Worm (Caenorhabditis elegans) whole organism, L4 larva: ENCODE data around the gene elt-1.

Experiments used
- F10B5.3 ChIP-seq: sonication (generic microtip); optimal IDR thresholded peaks from 2 replicates; lab custom pipeline; 2016; ENCODE audit warnings: mild to moderate bottlenecking, missing genetic modification characterization, missing compliant biosample characterization
- F26F4.8 ChIP-seq: fragments of 200-800 bp; sonication (Bioruptor generic); conservative IDR thresholded peaks from 2 replicates; pipeline ENCODE4 v1.3.6; 2022; ENCODE audit warnings: missing genetic modification characterization, missing compliant biosample characterization
- F49E8.2 ChIP-seq: sonication (generic microtip); optimal IDR thresholded peaks from 2 replicates; lab custom pipeline; 2016; ENCODE audit warnings: missing compliant biosample characterization, mild to moderate bottlenecking, missing genetic modification characterization, borderline replicate concordance
- R02D3.7 ChIP-seq: fragments of 150-350 bp; sonication (generic microtip); optimal IDR thresholded peaks from 3 replicates; lab custom pipeline; 2014; ENCODE audit warnings: missing biosample characterization, missing genetic modification characterization
- Y5F2A.4 ChIP-seq: fragments of 200-800 bp; sonication (Bioruptor generic); optimal IDR thresholded peaks from 2 replicates; lab custom pipeline; 2018; ENCODE audit warnings: mild to moderate bottlenecking, missing genetic modification characterization, missing compliant biosample characterization
- Y75B8A.6 ChIP-seq: fragments of 200-800 bp; sonication (Bioruptor generic); IDR thresholded peaks from 2 replicates; pipeline ENCODE4 v1.3.6; 2022; ENCODE audit warnings: missing genetic modification reagents, missing genetic modification characterization, missing compliant biosample characterization
- aha-1 ChIP-seq: fragments of 150-350 bp; peaks from one replicate; lab custom pipeline; 2014; ENCODE audit warnings: missing biosample characterization, missing genetic modification characterization
- attf-4 ChIP-seq: sonication (generic microtip); optimal IDR thresholded peaks from 3 replicates; lab custom pipeline; 2017; ENCODE audit warnings: missing biosample characterization, missing genetic modification characterization
- ceh-82 ChIP-seq: sonication (generic microtip); optimal IDR thresholded peaks from 2 replicates; lab custom pipeline; 2017; ENCODE audit warnings: missing biosample characterization, missing genetic modification characterization
- ces-1 ChIP-seq: fragments of 150-350 bp; sonication (generic microtip); optimal IDR thresholded peaks from 4 replicates; lab custom pipeline; 2014; ENCODE audit warnings: missing biosample characterization, missing genetic modification reagents, missing genetic modification characterization
- cey-2 ChIP-seq: sonication (generic microtip); optimal IDR thresholded peaks from 3 replicates; lab custom pipeline; 2017; ENCODE audit warnings: missing genetic modification characterization, mild to moderate bottlenecking, missing compliant biosample characterization, antibody characterized with exemption, borderline replicate concordance; ENCODE audit not compliant: insufficient read depth
- ctbp-1 ChIP-seq: fragments of 200-800 bp; sonication (Bioruptor generic); IDR thresholded peaks from 2 replicates; pipeline ENCODE4 v1.3.6; 2022; ENCODE audit warnings: missing genetic modification reagents, missing genetic modification characterization, missing compliant biosample characterization
- daf-16 ChIP-seq, 3 experiments: sonication (generic microtip); optimal IDR thresholded peaks; 2 replicates each; lab custom pipeline; 2016 to 2017; ENCODE audit warnings: missing genetic modification characterization in 3 of 3, missing genetic modification reagents in 3 of 3, mild to moderate bottlenecking in 2 of 3, missing compliant biosample characterization in 2 of 3, missing biosample characterization in 1 of 3, moderate library complexity in 1 of 3
- daf-19 ChIP-seq: fragments of 200-800 bp; sonication (Bioruptor generic); conservative IDR thresholded peaks from 2 replicates; pipeline ENCODE4 v1.3.6; 2022; ENCODE audit warnings: missing genetic modification characterization, missing compliant biosample characterization
- dmd-6 ChIP-seq: fragments of 200-800 bp; sonication (Bioruptor generic); IDR thresholded peaks from 2 replicates; pipeline ENCODE4 v1.3.6; 2022; ENCODE audit warnings: missing genetic modification reagents, missing genetic modification characterization, missing compliant biosample characterization
- fkh-10 ChIP-seq: fragments of 150-350 bp; optimal IDR thresholded peaks from 2 replicates; lab custom pipeline; 2014; ENCODE audit warnings: missing biosample characterization, missing genetic modification reagents, missing genetic modification characterization
- hif-1 ChIP-seq, 2 experiments: sonication (generic microtip); optimal IDR thresholded peaks; 2 replicates each; lab custom pipeline; 2016 to 2017; ENCODE audit warnings: missing compliant biosample characterization in 2 of 2, missing genetic modification characterization in 2 of 2, missing genetic modification reagents in 2 of 2, missing genotype in 2 of 2, mild to moderate bottlenecking in 1 of 2
- hlh-11 ChIP-seq: fragments of 200-800 bp; sonication (Bioruptor generic); optimal IDR thresholded peaks from 2 replicates; lab custom pipeline; 2018; ENCODE audit warnings: mild to moderate bottlenecking, missing genetic modification characterization, missing compliant biosample characterization
- hlh-30 ChIP-seq: sonication (generic microtip); optimal IDR thresholded peaks from 2 replicates; lab custom pipeline; 2017; ENCODE audit warnings: antibody characterized with exemption, mild to moderate bottlenecking, missing genetic modification characterization, missing compliant biosample characterization; ENCODE audit not compliant: insufficient read depth
- lin-1 ChIP-seq: fragments of 200-800 bp; sonication (Bioruptor generic); IDR thresholded peaks from 2 replicates; pipeline ENCODE4 v1.3.6; 2022; ENCODE audit warnings: missing genetic modification reagents, missing genetic modification characterization, missing compliant biosample characterization
- lin-13 ChIP-seq: fragments of 150-350 bp; optimal IDR thresholded peaks from 2 replicates; lab custom pipeline; 2014; ENCODE audit warnings: missing biosample characterization, missing genetic modification reagents, missing genetic modification characterization
- lin-29 ChIP-seq: fragments of 200-800 bp; sonication (Bioruptor generic); IDR thresholded peaks from 2 replicates; pipeline ENCODE4 v1.3.6; 2022; ENCODE audit warnings: missing genetic modification reagents, missing genetic modification characterization, missing compliant biosample characterization
- lir-3 ChIP-seq: sonication (generic microtip); optimal IDR thresholded peaks from 2 replicates; lab custom pipeline; 2016; ENCODE audit warnings: mild to moderate bottlenecking, missing genetic modification characterization, missing compliant biosample characterization
- lsy-2 ChIP-seq, 2 experiments: fragments of 150-350 bp in 1 of 2; sonication (generic microtip) in 1 of 2; optimal IDR thresholded peaks; 2 replicates each; lab custom pipeline; 2014 to 2017; ENCODE audit warnings: missing biosample characterization in 2 of 2, missing genetic modification characterization in 2 of 2
- mdl-1 ChIP-seq, 2 experiments: fragments of 150-350 bp in 1 of 2; sonication (generic microtip) in 1 of 2; optimal IDR thresholded peaks; 2 replicates each; lab custom pipeline; 2014 to 2017; ENCODE audit warnings: missing biosample characterization in 2 of 2, missing genetic modification characterization in 2 of 2
- nhr-28 ChIP-seq: fragments of 150-350 bp; optimal IDR thresholded peaks from 2 replicates; lab custom pipeline; 2014; ENCODE audit warnings: missing biosample characterization, missing genetic modification characterization
- nhr-41 ChIP-seq: fragments of 200-800 bp; sonication (Bioruptor generic); IDR thresholded peaks from 2 replicates; pipeline ENCODE4 v1.3.6; 2022; ENCODE audit warnings: missing genetic modification reagents, missing genetic modification characterization, missing compliant biosample characterization
- nhr-48 ChIP-seq: sonication (generic microtip); optimal IDR thresholded peaks from 2 replicates; lab custom pipeline; 2016; ENCODE audit warnings: mild to moderate bottlenecking, missing genetic modification characterization, missing compliant biosample characterization
- nhr-76 ChIP-seq: fragments of 150-350 bp; optimal IDR thresholded peaks from 2 replicates; lab custom pipeline; 2014; ENCODE audit warnings: missing biosample characterization, missing genetic modification characterization
- pqm-1 ChIP-seq: sonication (generic microtip); optimal IDR thresholded peaks from 2 replicates; lab custom pipeline; 2017; ENCODE audit warnings: missing biosample characterization, missing genetic modification characterization
- snpc-4 ChIP-seq: fragments of 150-350 bp; optimal IDR thresholded peaks from 2 replicates; lab custom pipeline; 2014; ENCODE audit warnings: missing biosample characterization, missing genetic modification characterization
- unc-130 ChIP-seq: sonication (generic microtip); optimal IDR thresholded peaks from 2 replicates; lab custom pipeline; 2016; ENCODE audit warnings: missing genetic modification reagents, missing genetic modification characterization, missing compliant biosample characterization
- unc-62 ChIP-seq, 3 experiments: fragments of 150-350 bp in 1 of 3; sonication (generic microtip); optimal IDR thresholded peaks in 2 of 3; peaks in 1 of 3; 1 replicate in 1 of 3; 2 replicates in 2 of 3; lab custom pipeline; 2014 to 2017; ENCODE audit warnings: missing biosample characterization in 3 of 3, missing genetic modification characterization in 3 of 3, missing genetic modification reagents in 3 of 3, missing genotype in 1 of 3
- zfp-3 ChIP-seq: fragments of 200-800 bp; sonication (Bioruptor generic); conservative IDR thresholded peaks from 2 replicates; pipeline ENCODE4 v1.3.6; 2022; ENCODE audit warnings: missing genetic modification reagents, missing genetic modification characterization, missing compliant biosample characterization
- zip-2 ChIP-seq: fragments of 150-350 bp; optimal IDR thresholded peaks from 2 replicates; lab custom pipeline; 2014; ENCODE audit warnings: missing biosample characterization, missing genetic modification characterization
- ztf-7 ChIP-seq: fragments of 150-350 bp; optimal IDR thresholded peaks from 2 replicates; lab custom pipeline; 2014; ENCODE audit warnings: missing biosample characterization, missing genetic modification characterization

The elt-1 gene

DNA sequence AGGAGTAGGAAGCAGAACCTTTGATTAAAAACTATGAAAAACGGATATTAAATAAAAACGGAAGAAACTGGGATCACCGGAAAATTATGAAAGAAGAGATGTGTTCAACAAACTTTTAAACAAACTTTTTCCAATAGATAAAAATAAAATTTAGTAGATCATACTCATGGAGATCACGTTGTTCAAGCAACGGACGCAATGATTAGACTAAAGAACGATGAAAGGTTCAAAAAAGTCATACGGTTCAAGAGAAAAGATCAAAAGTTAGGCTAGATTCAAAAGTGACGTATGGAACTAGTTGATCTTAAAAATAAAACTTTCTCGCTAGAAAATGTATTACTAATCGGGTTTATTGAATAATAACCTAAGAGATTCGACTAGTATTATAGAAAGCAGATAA, 17.3 kb downstream of the elt-1 start:
- TF ChIP-seq unc-130 (no peak), daf-16 (GFP tag; optimal IDR thresholded peaks at IDR 0.05; lab: Kevin White, UChicago) (no peak), daf-16 (tag; optimal IDR thresholded peaks at IDR 0.05; lab: Kevin White, UChicago) (no peak), dmd-6 (GFP tag; lab: Robert Waterston, UW) (peak; percentile 8; the same call in 1 of the 2 replicates)

DNA sequence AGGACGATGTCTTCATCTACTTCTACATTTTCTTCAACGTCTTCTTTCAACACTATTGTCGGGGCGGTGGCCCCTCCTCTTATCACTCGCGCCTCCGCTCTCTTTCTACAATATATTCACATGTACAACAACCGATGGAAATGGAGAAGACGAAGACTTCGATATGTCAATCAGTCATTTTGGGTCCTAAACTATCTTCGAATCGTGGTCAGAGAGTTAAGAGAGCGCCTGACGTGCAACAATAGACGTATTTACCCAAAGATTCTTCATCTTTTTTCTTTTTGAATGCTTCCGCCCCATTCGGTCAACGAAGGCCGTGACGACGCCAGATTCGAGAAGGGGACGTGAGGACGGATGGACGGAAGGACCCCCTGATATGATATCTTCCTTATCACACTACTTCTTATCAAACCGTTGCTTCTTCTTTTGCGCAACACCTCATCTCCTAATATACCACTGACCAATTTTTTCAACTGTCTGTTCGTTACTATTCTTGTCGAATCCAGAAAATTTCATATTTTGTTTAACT, 18.2 kb downstream of the elt-1 start:
- TF ChIP-seq cey-2 (tag; lab: Kevin White, UChicago) (no peak), nhr-76 (tag; lab: Kevin White, UChicago) (no peak), zfp-3 (GFP tag; lab: Robert Waterston, UW) (no peak), fkh-10 (GFP tag; lab: Kevin White, UChicago) (no peak), R02D3.7 (tag; lab: Kevin White, UChicago) (no peak), hif-1 (tag; optimal IDR thresholded peaks at IDR 0.05; lab: Kevin White, UChicago) (no peak), nhr-48 (peak; percentile 10), unc-62 (GFP tag; optimal IDR thresholded peaks at IDR 0.05 in 1 of 2; lab: Kevin White, UChicago) (peak in 1 of 2 experiments; percentile 9), unc-62 (tag; optimal IDR thresholded peaks at IDR 0.05; lab: Kevin White, UChicago) (no peak), F26F4.8 (GFP tag; lab: Robert Waterston, UW) (no peak), mdl-1 (tag; optimal IDR thresholded peaks at IDR 0.05; lab: Kevin White, UChicago) (peak in 1 of 2 experiments; percentile 26), aha-1 (tag; lab: Kevin White, UChicago) (peak; percentile 44), lir-3 (tag; lab: Kevin White, UChicago) (no peak), ztf-7 (tag; lab: Kevin White, UChicago) (no peak), hlh-11 (tag; lab: Kevin White, UChicago) (peak; percentile 32), hlh-30 (peak; percentile 41), pqm-1 (no peak), attf-4 (no peak), nhr-41 (GFP tag; lab: Robert Waterston, UW) (no peak), nhr-28 (tag; lab: Kevin White, UChicago) (no peak), lin-1 (no peak)

ce11 chrIV:9633889-9634288, 19.1 kb downstream of the elt-1 start:
- TF ChIP-seq ctbp-1 (GFP tag; lab: Robert Waterston, UW) = no peak
- peak; percentile 37 for TF ChIP-seq cey-2 (tag; lab: Kevin White, UChicago)
- TF ChIP-seq lsy-2 (tag; optimal IDR thresholded peaks at IDR 0.05; lab: Kevin White, UChicago) = no peak
- TF ChIP-seq nhr-48 = peak; percentile 64
- no peak for TF ChIP-seq lin-29 (GFP tag; lab: Robert Waterston, UW)
- no peak for TF ChIP-seq F49E8.2
- TF ChIP-seq dmd-6 (GFP tag; lab: Robert Waterston, UW) = peak; percentile 38
- peak; percentile 13 for TF ChIP-seq hlh-30
- TF ChIP-seq hlh-11 (tag; lab: Kevin White, UChicago) = peak; percentile 39
- TF ChIP-seq nhr-76 (tag; lab: Kevin White, UChicago) = no peak
- TF ChIP-seq, all 104 proteins: peak for 5

- TF ChIP-seq aha-1 (tag; lab: Kevin White, UChicago) = peak; percentile 3
- TF ChIP-seq lin-13 (GFP tag; lab: Kevin White, UChicago) = no peak
Observed at ce11 chrIV:9634848-9635247, 20.1 kb downstream of the elt-1 start, which contains the start of gene mca-1. TSS of gene mca-1 (minus strand) at chrIV:9634948.

DNA sequence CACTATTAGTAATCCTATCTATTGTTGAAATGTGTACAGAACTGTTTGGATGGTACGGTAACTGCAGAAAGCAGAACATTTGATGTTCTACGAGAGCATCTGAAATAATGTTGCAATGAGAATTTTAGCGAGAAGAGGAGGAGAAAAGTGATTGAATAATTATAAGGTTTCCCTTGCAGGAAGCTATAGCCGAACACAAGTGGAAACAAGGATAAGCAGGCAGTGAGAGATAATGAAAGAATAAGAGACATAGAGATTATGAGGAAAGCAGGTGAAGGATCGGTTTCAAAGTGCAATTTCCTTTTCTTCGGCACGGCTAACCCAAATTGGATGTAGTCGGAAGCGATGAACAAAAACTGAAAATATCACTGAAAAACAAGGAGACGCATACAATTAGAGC, 27.1 kb downstream of the elt-1 start, which contains the start of gene del-2:
TSS of gene del-2 (minus strand) at position 101 of the 400 bp plus-strand sequence.
- TF ChIP-seq daf-19 (GFP tag; lab: Robert Waterston, UW) = no peak
- TF ChIP-seq zip-2 (tag; lab: Kevin White, UChicago) = no peak
- no peak for TF ChIP-seq ceh-82 (tag; lab: Kevin White, UChicago)
- no peak for TF ChIP-seq unc-62 (GFP tag; optimal IDR thresholded peaks at IDR 0.05 in 1 of 2; lab: Kevin White, UChicago)
- TF ChIP-seq unc-62 (tag; optimal IDR thresholded peaks at IDR 0.05; lab: Kevin White, UChicago) = no peak
- TF ChIP-seq snpc-4 (tag; lab: Kevin White, UChicago) = no peak
- TF ChIP-seq Y75B8A.6 (GFP tag; lab: Robert Waterston, UW) = no peak
- TF ChIP-seq hif-1 (tag; optimal IDR thresholded peaks at IDR 0.05; lab: Kevin White, UChicago) = no peak
- no peak for TF ChIP-seq F10B5.3 (tag; lab: Kevin White, UChicago)
- TF ChIP-seq Y5F2A.4 = no peak
- no peak for TF ChIP-seq ces-1 (GFP tag; lab: Kevin White, UChicago)
